Fruit fly (Drosophila melanogaster): ENCODE measurements around the gene Sf3b6.

dm6 chr3L:6192822-6193555 is at the start of gene Sf3b6, which contains the start of gene Tnpo:
- TF ChIP-seq CG8478 (optimal IDR thresholded peaks at IDR 0.05) = no peak
- TF ChIP-seq usp (GFP tag; optimal IDR thresholded peaks at IDR 0.05) = no peak
- no peak for TF ChIP-seq Dll (optimal IDR thresholded peaks at IDR 0.05)
- no peak for TF ChIP-seq EcR (GFP tag; optimal IDR thresholded peaks at IDR 0.05)
- no peak for TF ChIP-seq pan (optimal IDR thresholded peaks at IDR 0.05)
- no peak for TF ChIP-seq psq (optimal IDR thresholded peaks at IDR 0.05)
